Worm (Caenorhabditis elegans): ENCODE measurements around the gene nlp-66.

ce11 chrX:11152720-11153119, 36.1 kb upstream of the nlp-66 start, which contains the start of the genes C05C9.3 and C05C9.2:
- TF ChIP-seq unc-62 (GFP tag; optimal IDR thresholded peaks at IDR 0.05), result no peak
- no peak for TF ChIP-seq nhr-47 (tag; optimal IDR thresholded peaks at IDR 0.05)
- no peak for TF ChIP-seq C04F5.9 (tag; optimal IDR thresholded peaks at IDR 0.05)
- no peak for TF ChIP-seq rnt-1 (tag; optimal IDR thresholded peaks at IDR 0.05)
- no peak for TF ChIP-seq ama-1 (optimal IDR thresholded peaks at IDR 0.05)
- TF ChIP-seq tbx-2 (tag; optimal IDR thresholded peaks at IDR 0.05), result no peak
- no peak for TF ChIP-seq ceh-8 (GFP tag; optimal IDR thresholded peaks at IDR 0.05)
- no peak for TF ChIP-seq mef-2 (tag; optimal IDR thresholded peaks at IDR 0.05)
- TF ChIP-seq zag-1 (tag; optimal IDR thresholded peaks at IDR 0.05), result no peak
- no peak for TF ChIP-seq unc-86 (tag; optimal IDR thresholded peaks at IDR 0.05)
- no peak for TF ChIP-seq nhr-84 (tag; optimal IDR thresholded peaks at IDR 0.05)
- TF ChIP-seq nhr-28 (tag; optimal IDR thresholded peaks at IDR 0.05), result no peak
- TF ChIP-seq nhr-237 (tag; optimal IDR thresholded peaks at IDR 0.05), result no peak
- TF ChIP-seq aly-2 (tag; optimal IDR thresholded peaks at IDR 0.05), result no peak

Measured in whole organism, L1 larva.